Fruit fly (Drosophila melanogaster) whole organism, embryonic: Measurements from ENCODE around the gene mtsh.

Experiments used
- CG10147 ChIP-seq: fragments of 200-800 bp; sonication (Bioruptor generic); optimal IDR thresholded peaks from 2 replicates; lab custom pipeline; 2019; ENCODE audit warnings: missing biosample characterization, mild to moderate bottlenecking, missing genetic modification characterization, moderate library complexity
- CG11398 ChIP-seq: fragments of 200-800 bp; sonication (Bioruptor generic); optimal IDR thresholded peaks from 2 replicates; lab custom pipeline; 2016; ENCODE audit warnings: missing biosample characterization, missing genetic modification characterization
- CG11560 ChIP-seq: fragments of 200-800 bp; sonication (Bioruptor generic); IDR thresholded peaks from 3 replicates; pipeline ENCODE4 v1.3.6; 2022; ENCODE audit warnings: missing biosample characterization, missing genetic modification characterization
- CG12155 ChIP-seq: fragments of 200-800 bp; sonication (Bioruptor generic); optimal IDR thresholded peaks from 3 replicates; lab custom pipeline; 2016; ENCODE audit warnings: missing biosample characterization, missing genetic modification characterization
- CG12942 ChIP-seq: fragments of 200-800 bp; sonication (Bioruptor generic); optimal IDR thresholded peaks from 3 replicates; lab custom pipeline; 2016; ENCODE audit warnings: missing biosample characterization, missing genetic modification characterization
- CG16813 ChIP-seq: fragments of 200-800 bp; sonication (Bioruptor generic); IDR thresholded peaks from 3 replicates; pipeline ENCODE4 v1.3.6; 2022; ENCODE audit warnings: missing biosample characterization, missing genetic modification characterization; ENCODE audit not compliant: partially characterized antibody
- CG17568 ChIP-seq: fragments of 200-800 bp; sonication (Bioruptor generic); optimal IDR thresholded peaks from 2 replicates; lab custom pipeline; 2018; ENCODE audit warnings: missing biosample characterization, mild to moderate bottlenecking, missing genetic modification characterization, moderate library complexity
- CG17802 ChIP-seq: fragments of 200-800 bp; sonication (Bioruptor generic); optimal IDR thresholded peaks from 2 replicates; lab custom pipeline; 2018; ENCODE audit warnings: missing biosample characterization, mild to moderate bottlenecking, missing genetic modification characterization, moderate library complexity
- CG18476 ChIP-seq: fragments of 200-800 bp; sonication (Bioruptor generic); optimal IDR thresholded peaks from 2 replicates; lab custom pipeline; 2016; ENCODE audit warnings: missing biosample characterization, mild to moderate bottlenecking, missing genetic modification characterization
- CG2202 ChIP-seq: fragments of 200-800 bp; sonication (Bioruptor generic); optimal IDR thresholded peaks from 2 replicates; lab custom pipeline; 2018; ENCODE audit warnings: missing biosample characterization, mild to moderate bottlenecking, missing genetic modification characterization
- CG3163 ChIP-seq: fragments of 200-800 bp; sonication (Bioruptor generic); optimal IDR thresholded peaks from 3 replicates; lab custom pipeline; 2016; ENCODE audit warnings: missing biosample characterization, missing genetic modification characterization
- CG34224 ChIP-seq: fragments of 200-800 bp; sonication (Bioruptor generic); IDR thresholded peaks from 3 replicates; pipeline ENCODE4 v1.3.6; 2022; ENCODE audit warnings: missing biosample characterization, missing genetic modification characterization; ENCODE audit not compliant: partially characterized antibody
- CG3838 ChIP-seq: fragments of 200-800 bp; sonication (Bioruptor generic); optimal IDR thresholded peaks from 3 replicates; lab custom pipeline; 2016; ENCODE audit warnings: missing biosample characterization, missing genetic modification characterization
- CG4424 ChIP-seq: fragments of 200-800 bp; sonication (Bioruptor generic); optimal IDR thresholded peaks from 3 replicates; lab custom pipeline; 2016; ENCODE audit warnings: missing biosample characterization, missing genetic modification characterization
- CG4617 ChIP-seq: fragments of 200-800 bp; sonication (Bioruptor generic); optimal IDR thresholded peaks from 3 replicates; lab custom pipeline; 2016; ENCODE audit warnings: missing biosample characterization, missing genetic modification characterization, borderline replicate concordance
- CG7556 ChIP-seq: fragments of 200-800 bp; sonication (Bioruptor generic); optimal IDR thresholded peaks from 2 replicates; lab custom pipeline; 2017; ENCODE audit warnings: missing biosample characterization, mild to moderate bottlenecking, missing genetic modification characterization
- CG7987 ChIP-seq: fragments of 200-800 bp; sonication (Bioruptor generic); optimal IDR thresholded peaks from 2 replicates; lab custom pipeline; 2018; ENCODE audit warnings: missing biosample characterization, mild to moderate bottlenecking, missing genetic modification characterization, moderate library complexity
- CG8359 ChIP-seq: fragments of 200-800 bp; sonication (Bioruptor generic); optimal IDR thresholded peaks from 2 replicates; lab custom pipeline; 2017; ENCODE audit warnings: missing biosample characterization, mild to moderate bottlenecking, missing genetic modification characterization, borderline replicate concordance
- CG8924 ChIP-seq: fragments of 200-800 bp; optimal IDR thresholded peaks from 3 replicates; lab custom pipeline; 2019; ENCODE audit warnings: missing biosample characterization, mild to moderate bottlenecking, missing genetic modification characterization, moderate library complexity
- CG9727 ChIP-seq: fragments of 200-800 bp; sonication (Bioruptor generic); optimal IDR thresholded peaks from 3 replicates; lab custom pipeline; 2017; ENCODE audit warnings: missing biosample characterization, mild to moderate bottlenecking, missing genetic modification characterization
- CG9817 ChIP-seq: fragments of 200-800 bp; sonication (Bioruptor generic); optimal IDR thresholded peaks from 2 replicates; lab custom pipeline; 2018; ENCODE audit warnings: missing biosample characterization, mild to moderate bottlenecking, missing genetic modification characterization, moderate library complexity
- Dek ChIP-seq: fragments of 200-800 bp; sonication (Bioruptor generic); optimal IDR thresholded peaks from 3 replicates; lab custom pipeline; 2019; ENCODE audit warnings: missing biosample characterization, mild to moderate bottlenecking, missing genetic modification characterization, moderate library complexity
- Dfd ChIP-seq, 2 experiments: fragments of >200 bp; optimal IDR thresholded peaks; 2 replicates each; lab custom pipeline; 2017; ENCODE audit warnings: missing biosample characterization in 2 of 2, missing genetic modification characterization in 2 of 2
- Eip74EF ChIP-seq, 2 experiments: fragments of 200-800 bp in 1 of 2; fragments of >200 bp in 1 of 2; sonication (Bioruptor generic) in 1 of 2; optimal IDR thresholded peaks; 2 replicates each; lab custom pipeline; 2017 to 2019; ENCODE audit warnings: missing biosample characterization in 2 of 2, missing genetic modification characterization in 2 of 2, mild to moderate bottlenecking in 1 of 2, moderate library complexity in 1 of 2
- Elba2 ChIP-seq: fragments of 200-800 bp; sonication (Bioruptor generic); optimal IDR thresholded peaks from 3 replicates; lab custom pipeline; 2016; ENCODE audit warnings: missing biosample characterization, missing genetic modification characterization
- HmgD ChIP-seq: fragments of 200-800 bp; sonication (Bioruptor generic); optimal IDR thresholded peaks from 3 replicates; lab custom pipeline; 2016; ENCODE audit warnings: missing biosample characterization, missing genetic modification characterization
- Hmr ChIP-seq: fragments of 200-800 bp; sonication (Bioruptor generic); optimal IDR thresholded peaks from 3 replicates; lab custom pipeline; 2017; ENCODE audit warnings: mild to moderate bottlenecking, missing biosample characterization, missing genetic modification reagents, missing genetic modification characterization
- Hr39 ChIP-seq: fragments of >200 bp; optimal IDR thresholded peaks from 2 replicates; lab custom pipeline; 2017
- Med ChIP-seq: fragments of 200-800 bp; sonication (Bioruptor generic); peaks from one replicate; lab custom pipeline; 2016; ENCODE audit warnings: missing biosample characterization, missing genetic modification characterization, mild to moderate bottlenecking, inconsistent platforms, moderate library complexity
- Oli ChIP-seq: fragments of 200-800 bp; sonication (Bioruptor generic); optimal IDR thresholded peaks from 2 replicates; lab custom pipeline; 2018; ENCODE audit warnings: missing biosample characterization, mild to moderate bottlenecking, missing genetic modification characterization, moderate library complexity
- al ChIP-seq: fragments of 200-800 bp; sonication (Bioruptor generic); IDR thresholded peaks from 2 replicates; pipeline ENCODE4 v1.3.6; 2022; ENCODE audit warnings: missing biosample characterization, missing genetic modification characterization
- ap ChIP-seq: fragments of 200-800 bp; sonication (Bioruptor generic); IDR thresholded peaks from 2 replicates; pipeline ENCODE4 v1.3.6; 2022; ENCODE audit warnings: missing biosample characterization, missing genetic modification characterization
- bigmax ChIP-seq: fragments of 200-800 bp; sonication (Bioruptor generic); optimal IDR thresholded peaks from 2 replicates; lab custom pipeline; 2018; ENCODE audit warnings: missing biosample characterization, mild to moderate bottlenecking, missing genetic modification characterization
- cwo ChIP-seq: fragments of 200-800 bp; sonication (Bioruptor generic); optimal IDR thresholded peaks from 3 replicates; lab custom pipeline; 2017; ENCODE audit warnings: missing biosample characterization, missing genetic modification characterization, mild to moderate bottlenecking, moderate library complexity, missing genetic modification reagents
- en ChIP-seq: fragments of 200-800 bp; sonication (Bioruptor generic); optimal IDR thresholded peaks from 2 replicates; lab custom pipeline; 2016; ENCODE audit warnings: missing biosample characterization, missing genetic modification characterization
- fd96Cb ChIP-seq: fragments of 200-800 bp; sonication (Bioruptor generic); optimal IDR thresholded peaks from 2 replicates; lab custom pipeline; 2018; ENCODE audit warnings: missing biosample characterization, mild to moderate bottlenecking, missing genetic modification characterization, moderate library complexity
- fru ChIP-seq: fragments of >200 bp; optimal IDR thresholded peaks from 2 replicates; lab custom pipeline; 2017
- gro ChIP-seq: fragments of 200-800 bp; sonication (Bioruptor generic); optimal IDR thresholded peaks from 2 replicates; lab custom pipeline; 2016; ENCODE audit warnings: missing biosample characterization, missing genetic modification characterization
- ind ChIP-seq: fragments of 200-800 bp; sonication (Bioruptor generic); optimal IDR thresholded peaks from 3 replicates; lab custom pipeline; 2016; ENCODE audit warnings: missing biosample characterization, missing genetic modification characterization
- inv ChIP-seq: fragments of 200-800 bp; sonication (Bioruptor generic); IDR thresholded peaks from 2 replicates; pipeline ENCODE4 v1.3.6; 2022; ENCODE audit warnings: missing biosample characterization, missing genetic modification characterization; ENCODE audit not compliant: partially characterized antibody
- jumu ChIP-seq: fragments of 200-800 bp; sonication (Bioruptor generic); optimal IDR thresholded peaks from 3 replicates; lab custom pipeline; 2016; ENCODE audit warnings: missing biosample characterization, missing genetic modification characterization
- lbe ChIP-seq: fragments of 200-800 bp; sonication (Bioruptor generic); optimal IDR thresholded peaks from 2 replicates; lab custom pipeline; 2016; ENCODE audit warnings: missing biosample characterization, mild to moderate bottlenecking, missing genetic modification characterization
- lov ChIP-seq, 2 experiments: fragments of 200-800 bp in 1 of 2; fragments of >200 bp in 1 of 2; sonication (Bioruptor generic) in 1 of 2; IDR thresholded peaks in 1 of 2; optimal IDR thresholded peaks in 1 of 2; 2 replicates in 1 of 2; 3 replicates in 1 of 2; pipeline versions ENCODE4 v1.3.6 to Lab custom; 2017 to 2022; ENCODE audit warnings: missing biosample characterization in 1 of 2, missing genetic modification characterization in 1 of 2
- mld ChIP-seq: fragments of 200-800 bp; sonication (Bioruptor generic); IDR thresholded peaks from 3 replicates; pipeline ENCODE4 v1.3.6; 2022; ENCODE audit warnings: missing biosample characterization, missing genetic modification characterization; ENCODE audit not compliant: partially characterized antibody
- onecut ChIP-seq: fragments of 200-800 bp; sonication (Bioruptor generic); IDR thresholded peaks from 2 replicates; pipeline ENCODE4 v1.3.6; 2022; ENCODE audit warnings: missing biosample characterization, missing genetic modification characterization
- shn ChIP-seq: fragments of 200-800 bp; sonication (Bioruptor generic); optimal IDR thresholded peaks from 3 replicates; lab custom pipeline; 2016; ENCODE audit warnings: missing biosample characterization, missing genetic modification characterization
- sisA ChIP-seq: fragments of 200-800 bp; sonication (Bioruptor generic); IDR thresholded peaks from 2 replicates; pipeline ENCODE4 v1.3.6; 2022; ENCODE audit warnings: missing biosample characterization, missing genetic modification characterization
- trem ChIP-seq: fragments of 200-800 bp; optimal IDR thresholded peaks from 3 replicates; lab custom pipeline; 2019; ENCODE audit warnings: missing biosample characterization, mild to moderate bottlenecking, missing genetic modification characterization, moderate library complexity
- trh ChIP-seq: fragments of 200-800 bp; sonication (Bioruptor generic); optimal IDR thresholded peaks from 2 replicates; lab custom pipeline; 2016; ENCODE audit warnings: missing biosample characterization, missing genetic modification characterization

Gene mtsh

DNA sequence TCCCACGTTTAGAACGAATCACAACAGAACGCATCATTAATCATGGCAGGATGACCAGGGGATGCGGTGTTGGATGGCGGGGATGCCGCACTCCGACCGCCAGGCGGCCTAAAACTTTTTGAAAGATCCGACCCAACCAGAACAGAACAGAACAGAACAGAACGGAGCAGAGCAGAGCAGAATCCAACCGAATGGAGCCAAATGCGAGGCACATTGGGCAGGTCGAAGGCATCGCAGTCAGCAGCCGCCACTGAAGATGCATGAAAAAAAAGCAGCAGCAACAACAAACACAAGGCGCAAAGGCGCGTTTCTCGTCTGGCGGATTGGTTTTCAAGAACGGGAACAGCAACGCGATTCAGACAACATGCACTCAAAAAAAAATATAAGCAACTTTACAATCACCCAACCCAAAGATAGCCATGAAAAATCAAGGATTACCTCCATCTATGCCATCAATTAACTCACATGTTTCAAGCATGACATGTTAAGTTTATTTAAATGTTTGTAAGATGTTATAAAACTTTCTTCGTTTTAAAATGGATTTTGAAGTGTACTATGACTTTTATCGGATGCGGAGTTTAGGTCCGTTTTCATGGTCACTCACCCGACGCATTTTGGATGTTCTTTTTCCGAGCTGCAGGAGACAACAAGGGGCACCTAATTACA is 40.2 kb downstream of the mtsh start (continued):
- peak; percentile 94 for TF ChIP-seq lbe (GFP tag; lab: Kevin White, UChicago)
- no peak for TF ChIP-seq fru
- peak; percentile 82 for TF ChIP-seq trem (tag; lab: Kevin White, UChicago)
- no peak for TF ChIP-seq bigmax (GFP tag; lab: Kevin White, UChicago)
- TF ChIP-seq Hmr: no peak
- peak; percentile 74 for TF ChIP-seq CG8924 (tag; lab: Kevin White, UChicago)
- no peak for TF ChIP-seq Dek (tag; lab: Kevin White, UChicago)
- no peak for TF ChIP-seq inv (GFP tag; lab: Robert Waterston, UW)
- TF ChIP-seq ind (GFP tag; lab: Kevin White, UChicago): peak; percentile 11
- TF ChIP-seq CG7556 (GFP tag; lab: Kevin White, UChicago): peak; percentile 63
- peak; percentile 28 for TF ChIP-seq CG17568 (GFP tag; lab: Kevin White, UChicago)
- no peak for TF ChIP-seq CG4617 (GFP tag; lab: Kevin White, UChicago)
- TF ChIP-seq CG11398 (GFP tag; lab: Kevin White, UChicago): no peak
- TF ChIP-seq CG7987 (GFP tag; lab: Kevin White, UChicago): no peak
- TF ChIP-seq CG11560 (tag; lab: Robert Waterston, UW): no peak
- TF ChIP-seq ap (GFP tag; lab: Robert Waterston, UW): no peak
- no peak for TF ChIP-seq CG9817 (tag; lab: Kevin White, UChicago)
- TF ChIP-seq HmgD: no peak
- TF ChIP-seq CG10147 (GFP tag; lab: Kevin White, UChicago): no peak
- no peak for TF ChIP-seq Dfd (GFP tag; optimal IDR thresholded peaks at IDR 0.05; lab: Kevin White, UChicago)
- TF ChIP-seq mld (GFP tag; lab: Robert Waterston, UW): no peak
- peak; percentile 33 for TF ChIP-seq CG17802 (tag; lab: Kevin White, UChicago)
- peak; percentile 84 for TF ChIP-seq CG9727 (GFP tag; lab: Kevin White, UChicago)
- no peak for TF ChIP-seq CG16813 (GFP tag; lab: Robert Waterston, UW)
- TF ChIP-seq trh (GFP tag; lab: Kevin White, UChicago): no peak
- no peak for TF ChIP-seq Elba2 (GFP tag; lab: Kevin White, UChicago)
- peak; percentile 76 for TF ChIP-seq CG4424
- no peak for TF ChIP-seq al (GFP tag; lab: Robert Waterston, UW)
- peak; percentile 29 for TF ChIP-seq en (GFP tag; lab: Kevin White, UChicago)
- peak; percentile 21 for TF ChIP-seq CG3838 (GFP tag; lab: Kevin White, UChicago)
- peak; percentile 63 for TF ChIP-seq CG8359 (GFP tag; lab: Kevin White, UChicago)
- peak; percentile 50 for TF ChIP-seq CG18476
- peak; percentile 63 for TF ChIP-seq onecut (GFP tag; lab: Robert Waterston, UW)
- no peak for TF ChIP-seq CG34224 (GFP tag; lab: Robert Waterston, UW)
- TF ChIP-seq Eip74EF (GFP tag; optimal IDR thresholded peaks at IDR 0.05; lab: Kevin White, UChicago): peak in 1 of 2 experiments; percentile 17
- TF ChIP-seq fd96Cb: peak; percentile 69
- TF ChIP-seq CG2202 (tag; lab: Kevin White, UChicago): peak; percentile 82
- TF ChIP-seq Med (GFP tag; lab: Kevin White, UChicago): peak; percentile 91
- peak; percentile 71 for TF ChIP-seq Oli (tag; lab: Kevin White, UChicago)
- peak; percentile 48 for TF ChIP-seq CG12155
- no peak for TF ChIP-seq CG3163 (GFP tag; lab: Kevin White, UChicago)
- no peak for TF ChIP-seq lov (optimal IDR thresholded peaks at IDR 0.05; lab: Kevin White, UChicago)
- peak; percentile 71; the same call in 1 of the 3 replicates for TF ChIP-seq lov (GFP tag; IDR thresholded peaks at IDR 0.05; lab: Robert Waterston, UW)
- peak; percentile 24 for TF ChIP-seq CG12942 (GFP tag; lab: Kevin White, UChicago)
- TF ChIP-seq gro (GFP tag; lab: Kevin White, UChicago): peak; percentile 13
- TF ChIP-seq jumu (GFP tag; lab: Kevin White, UChicago): peak; percentile 54
- no peak for TF ChIP-seq shn (GFP tag; lab: Kevin White, UChicago)
- peak; percentile 47 for TF ChIP-seq sisA
- TF ChIP-seq Hr39: no peak
- TF ChIP-seq cwo (GFP tag; lab: Kevin White, UChicago): no peak
